Worm (Caenorhabditis elegans): ENCODE measurements around the gene kel-8.
A peak's percentile ranks its signal among the peaks of the same experiment; 100 is the strongest.

DNA sequence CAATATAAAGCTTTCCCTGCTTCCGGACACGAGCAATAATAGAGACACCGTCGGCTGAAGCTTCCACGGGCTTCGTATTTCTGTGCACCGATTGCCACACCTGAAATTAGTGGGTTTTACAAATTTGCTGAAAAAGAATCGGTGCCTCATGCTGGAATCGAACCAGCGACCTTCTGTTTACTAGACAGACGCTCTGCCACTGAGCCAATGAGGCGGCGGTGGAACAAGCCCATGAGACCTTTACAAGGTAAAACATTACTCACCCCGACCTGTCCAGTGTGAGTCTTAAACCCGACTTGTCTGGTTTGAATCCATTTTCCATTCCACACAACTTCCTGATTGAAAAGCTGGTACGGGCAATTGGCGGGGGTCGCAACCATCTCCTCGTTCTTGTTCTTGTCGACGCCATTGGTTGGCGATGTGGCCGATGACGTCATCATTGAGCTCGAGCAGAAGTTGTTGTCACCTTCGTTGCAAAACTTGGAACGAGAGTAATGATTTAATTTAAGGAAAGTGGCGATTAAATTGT lies 6.7 kb upstream of the kel-8 start, which contains the start of gene ndx-2:
- TF ChIP-seq him-1 (tag; optimal IDR thresholded peaks at IDR 0.05) (no peak), dao-5 (tag; optimal IDR thresholded peaks at IDR 0.05) (peak; percentile 33)
